Fruit fly (Drosophila melanogaster): ENCODE data around the gene Scgbeta.

- no peak for TF ChIP-seq CG8478 (optimal IDR thresholded peaks at IDR 0.05)
- no peak for TF ChIP-seq CTCF (optimal IDR thresholded peaks at IDR 0.05)
These were observed 6.9 kb upstream of the Scgbeta start, which contains the start of the genes CG5641 and CG5245 for dm6 chr3R:12429120-12429610.

Data from S2 (cell line).